Fruit fly (Drosophila melanogaster) ovary, adult (tissue): ENCODE results near the gene Rcd-1.

Source experiments
- CG17801 ChIP-seq: fragments of 200-800 bp; optimal IDR thresholded peaks from 2 replicates; lab custom pipeline; 2019; ENCODE audit warnings: missing biosample characterization, mild to moderate bottlenecking, missing genetic modification characterization, moderate library complexity; ENCODE audit not compliant: partially characterized antibody

Gene Rcd-1

dm6 chrX:19611226-19611625 lies 27.3 kb upstream of the Rcd-1 start, which contains the start of the genes Shawn and Tyler:
Gene Shawn (plus strand): TSS chrX:19611526.
Gene Tyler (plus strand): TSS chrX:19611526.
- no peak for TF ChIP-seq CG17801 (GFP tag; lab: Kevin White, UChicago)

- peak; percentile 85 for TF ChIP-seq CG17801 (GFP tag; lab: Kevin White, UChicago)
Observed at dm6 chrX:19613473-19613872, 25.1 kb upstream of the Rcd-1 start.

- no peak for TF ChIP-seq CG17801 (GFP tag; lab: Kevin White, UChicago)
Observed at dm6 chrX:19615990-19616663, 22.4 kb upstream of the Rcd-1 start, which contains the start of gene CG14210. Gene CG14210 (plus strand): TSS chrX:19616196.

- no peak for TF ChIP-seq CG17801 (GFP tag; lab: Kevin White, UChicago)
Observed at dm6 chrX:19618183-19618740, 20.3 kb upstream of the Rcd-1 start, which contains the start of the genes Pstk and Tim9b. Gene Pstk (minus strand): TSS chrX:19618537. Gene Tim9b (minus strand): TSS chrX:19618537.

dm6 chrX:19621145-19621544 lies 17.4 kb upstream of the Rcd-1 start, which contains the start of gene CG14221:
Gene CG14221 (minus strand): TSS chrX:19621245.
- no peak for TF ChIP-seq CG17801 (GFP tag; lab: Kevin White, UChicago)

dm6 chrX:19622924-19623323 lies 15.6 kb upstream of the Rcd-1 start, which contains the start of the genes Naa20A and MKP-4:
Gene Naa20A (minus strand): TSS chrX:19623074.
Gene MKP-4 (plus strand): TSS chrX:19623114.
- no peak for TF ChIP-seq CG17801 (GFP tag; lab: Kevin White, UChicago)

- TF ChIP-seq CG17801 (GFP tag; lab: Kevin White, UChicago), result no peak
Observed at dm6 chrX:19625405-19625804, 13.2 kb upstream of the Rcd-1 start, which contains the start of gene CG14212. Gene CG14212 (plus strand): TSS chrX:19625705.

dm6 chrX:19631365-19631832 lies 7.2 kb upstream of the Rcd-1 start:
- peak; percentile 35 for TF ChIP-seq CG17801 (GFP tag; lab: Kevin White, UChicago)

- TF ChIP-seq CG17801 (GFP tag; lab: Kevin White, UChicago), result no peak
Observed at dm6 chrX:19637002-19637420, 1.6 kb upstream of the Rcd-1 start.

- peak; percentile 25 for TF ChIP-seq CG17801 (GFP tag; lab: Kevin White, UChicago)
Observed at dm6 chrX:19637434-19638327, 886 bp upstream of the Rcd-1 start.

- TF ChIP-seq CG17801 (GFP tag; lab: Kevin White, UChicago), result no peak
Observed at dm6 chrX:19640707-19641248, 2.2 kb downstream of the Rcd-1 start.

- TF ChIP-seq CG17801 (GFP tag; lab: Kevin White, UChicago), result peak; percentile 45
Observed at dm6 chrX:19642819-19643504, 4.4 kb downstream of the Rcd-1 start, which contains the start of the genes CG12237 and Sec61gamma. Gene CG12237 (minus strand): TSS chrX:19642869. Gene Sec61gamma (plus strand): TSS chrX:19643327.

- no peak for TF ChIP-seq CG17801 (GFP tag; lab: Kevin White, UChicago)
Observed at dm6 chrX:19645873-19646541, 7.4 kb downstream of the Rcd-1 start, which contains the start of gene Arp10. Gene Arp10 (minus strand): TSS chrX:19646176.
